Worm (Caenorhabditis elegans) whole organism, L2 larva: ENCODE measurements around the gene xtr-1.

Experiments
- F13H6.1 ChIP-seq: sonication (generic microtip); optimal IDR thresholded peaks from 2 replicates; lab custom pipeline; 2016; ENCODE audit warnings: missing genetic modification characterization, missing compliant biosample characterization
- Y55F3AM.14 ChIP-seq: fragments of 200-800 bp; sonication (Bioruptor generic); optimal IDR thresholded peaks from 2 replicates; lab custom pipeline; 2018; ENCODE audit warnings: mild to moderate bottlenecking, missing genetic modification characterization, missing compliant biosample characterization
- aly-2 ChIP-seq: fragments of 150-350 bp; optimal IDR thresholded peaks from 2 replicates; lab custom pipeline; 2014; ENCODE audit warnings: missing biosample characterization, missing genetic modification characterization
- ama-1 ChIP-seq: fragments of 150-350 bp; optimal IDR thresholded peaks from 2 replicates; lab custom pipeline; 2018; ENCODE audit warnings: inconsistent platforms
- ceh-82 ChIP-seq: fragments of 150-350 bp; optimal IDR thresholded peaks from 2 replicates; lab custom pipeline; 2014; ENCODE audit warnings: missing biosample characterization, missing genetic modification characterization
- dmd-4 ChIP-seq: sonication (generic microtip); optimal IDR thresholded peaks from 2 replicates; lab custom pipeline; 2017; ENCODE audit warnings: missing biosample characterization, missing genetic modification characterization
- egl-27 ChIP-seq: sonication (generic microtip); optimal IDR thresholded peaks from 3 replicates; lab custom pipeline; 2017; ENCODE audit warnings: missing biosample characterization, missing genetic modification reagents, missing genetic modification characterization
- elt-1 ChIP-seq: fragments of 150-350 bp; optimal IDR thresholded peaks from 2 replicates; lab custom pipeline; 2014; ENCODE audit warnings: missing biosample characterization, missing genetic modification characterization
- elt-3 ChIP-seq: sonication (generic microtip); optimal IDR thresholded peaks from 2 replicates; lab custom pipeline; 2017; ENCODE audit warnings: missing biosample characterization, missing genetic modification characterization
- fos-1 ChIP-seq: fragments of 150-350 bp; optimal IDR thresholded peaks from 2 replicates; lab custom pipeline; 2014; ENCODE audit warnings: missing biosample characterization, missing genetic modification characterization
- gmeb-1 ChIP-seq: fragments of 150-350 bp; optimal IDR thresholded peaks from 2 replicates; lab custom pipeline; 2014; ENCODE audit warnings: missing biosample characterization, missing genetic modification characterization
- lin-39 ChIP-seq: fragments of 150-350 bp; optimal IDR thresholded peaks from 2 replicates; lab custom pipeline; 2014; ENCODE audit warnings: missing biosample characterization, missing genetic modification reagents, missing genetic modification characterization
- mab-5 ChIP-seq: fragments of 150-350 bp; optimal IDR thresholded peaks from 2 replicates; lab custom pipeline; 2014; ENCODE audit warnings: missing biosample characterization, missing genetic modification characterization
- mdl-1 ChIP-seq, 2 experiments: fragments of 150-350 bp in 1 of 2; sonication (generic microtip) in 1 of 2; optimal IDR thresholded peaks; 2 replicates each; lab custom pipeline; 2017; ENCODE audit warnings: missing biosample characterization in 2 of 2, missing genetic modification characterization in 2 of 2
- nhr-10 ChIP-seq: sonication (generic microtip); optimal IDR thresholded peaks from 2 replicates; lab custom pipeline; 2017; ENCODE audit warnings: missing biosample characterization, missing genetic modification characterization
- nhr-23 ChIP-seq: fragments of 150-350 bp; optimal IDR thresholded peaks from 2 replicates; lab custom pipeline; 2014; ENCODE audit warnings: missing biosample characterization, missing genetic modification reagents, missing genetic modification characterization
- nhr-25 ChIP-seq: fragments of 150-350 bp; sonication (generic microtip); optimal IDR thresholded peaks from 3 replicates; lab custom pipeline; 2014; ENCODE audit warnings: missing biosample characterization, missing genetic modification characterization
- nhr-6 ChIP-seq: fragments of 150-350 bp; optimal IDR thresholded peaks from 2 replicates; lab custom pipeline; 2014; ENCODE audit warnings: missing biosample characterization, missing genetic modification characterization
- skn-1 ChIP-seq: sonication (generic microtip); optimal IDR thresholded peaks from 2 replicates; lab custom pipeline; 2017; ENCODE audit warnings: missing biosample characterization, missing genetic modification characterization
- snpc-4 ChIP-seq: fragments of 150-350 bp; optimal IDR thresholded peaks from 2 replicates; lab custom pipeline; 2014; ENCODE audit warnings: missing biosample characterization, missing genetic modification characterization
- zag-1 ChIP-seq: fragments of 150-350 bp; optimal IDR thresholded peaks from 2 replicates; lab custom pipeline; 2014; ENCODE audit warnings: missing biosample characterization, missing genetic modification characterization
- ztf-1 ChIP-seq: fragments of 200-800 bp; sonication (Bioruptor generic); conservative IDR thresholded peaks from 2 replicates; pipeline ENCODE4 v1.3.6; 2022; ENCODE audit warnings: missing genetic modification characterization, missing compliant biosample characterization

Gene xtr-1

DNA sequence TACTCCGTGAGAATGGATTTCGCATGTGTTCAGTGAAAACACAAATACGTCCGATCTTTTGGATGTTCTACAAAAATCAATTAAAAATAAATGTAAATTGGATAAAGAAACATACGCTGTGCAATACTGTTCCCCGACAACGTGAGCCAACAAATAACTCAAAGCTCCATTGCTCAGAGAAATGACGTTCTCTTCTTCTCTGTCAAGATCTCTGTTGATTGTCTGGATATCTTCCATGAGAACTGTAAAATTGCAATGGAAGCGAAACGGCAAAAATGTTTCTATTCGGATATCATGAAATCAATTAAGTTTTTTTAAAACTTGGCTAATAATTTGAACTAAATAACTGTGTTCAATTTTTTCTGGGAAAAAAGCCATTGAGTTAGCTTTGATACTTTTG, 44.1 kb downstream of the xtr-1 start:
- no peak for TF ChIP-seq F13H6.1 (tag; lab: Kevin White, UChicago)
- TF ChIP-seq gmeb-1 = no peak
- TF ChIP-seq, all 48 proteins: peak for 0

DNA sequence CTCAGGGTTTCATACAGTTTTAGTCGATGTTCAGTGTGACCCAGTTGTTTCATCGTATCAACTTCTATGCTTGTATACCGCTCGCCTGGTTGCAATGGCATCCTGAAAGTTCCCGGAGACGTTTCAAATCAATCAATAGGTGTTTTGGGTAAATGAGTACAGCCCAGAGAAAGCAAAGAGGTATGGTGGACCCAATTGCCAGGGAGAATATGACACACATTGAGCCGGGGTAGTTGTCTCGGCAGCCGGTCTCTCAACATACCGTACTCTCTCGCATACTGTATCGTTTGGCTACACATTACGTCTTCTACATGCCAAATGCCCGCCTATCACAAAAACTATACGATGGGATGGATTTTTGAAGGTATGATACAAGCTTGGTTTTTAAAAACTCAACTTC, 45.4 kb downstream of the xtr-1 start, which contains the start of gene Y62H9A.9:
Gene Y62H9A.9 (minus strand): TSS at position 101 of the 400 bp plus-strand sequence.
- TF ChIP-seq aly-2 = no peak
- TF ChIP-seq snpc-4 = no peak
- no peak for TF ChIP-seq F13H6.1 (tag; lab: Kevin White, UChicago)
- no peak for TF ChIP-seq nhr-10 (tag; lab: Kevin White, UChicago)

DNA sequence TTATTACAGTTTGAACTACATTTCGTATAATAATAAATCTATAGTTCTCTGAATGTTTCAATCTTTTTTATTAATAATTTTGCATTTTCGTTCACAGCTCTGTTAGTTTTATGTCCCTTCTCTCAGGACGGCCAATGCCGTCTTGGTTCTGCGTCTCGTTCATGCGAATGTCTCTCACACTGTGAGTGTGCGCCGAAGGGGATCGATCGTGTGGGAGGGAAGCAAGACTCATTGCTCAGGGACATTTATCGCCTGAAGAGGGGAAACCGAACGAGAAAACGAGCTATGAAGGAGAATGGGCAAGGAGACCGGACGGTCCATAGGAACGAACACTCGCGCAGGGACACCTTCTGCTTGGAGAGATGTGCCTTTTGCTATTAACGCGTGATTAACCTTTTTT, 46.4 kb downstream of the xtr-1 start:
- TF ChIP-seq nhr-23 (tag; lab: Kevin White, UChicago) = no peak
- TF ChIP-seq mab-5 (tag; lab: Kevin White, UChicago) = peak; percentile 1

DNA sequence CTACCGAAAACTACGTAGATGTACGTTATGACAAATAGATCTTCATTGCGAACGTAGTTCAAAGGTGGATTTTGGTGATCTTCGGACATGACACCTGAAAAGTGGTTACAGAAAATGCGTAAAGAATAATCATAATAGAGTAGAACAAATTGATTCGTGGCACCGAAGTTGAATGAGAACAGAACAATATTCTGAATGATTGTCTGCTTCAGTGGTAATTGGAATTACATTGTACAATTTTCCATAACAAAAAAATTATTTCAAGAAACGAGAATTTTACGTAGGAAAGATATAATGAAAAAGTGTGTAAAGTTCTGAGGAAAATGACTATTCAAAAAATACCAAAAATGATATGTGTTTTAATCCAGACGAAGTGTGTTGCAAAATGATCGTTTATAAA, 50.1 kb downstream of the xtr-1 start, which contains the start of gene Y62H9A.10:
Gene Y62H9A.10 (minus strand): TSS at position 101 of the 400 bp plus-strand sequence.
- TF ChIP-seq dmd-4 (tag; lab: Kevin White, UChicago) (no peak), ama-1 (lab: Kevin White, UChicago) (no peak), ceh-82 (tag; lab: Kevin White, UChicago) (no peak), zag-1 (tag; lab: Kevin White, UChicago) (no peak), aly-2 (no peak), snpc-4 (no peak), nhr-25 (no peak), gmeb-1 (no peak), nhr-10 (tag; lab: Kevin White, UChicago) (no peak), Y55F3AM.14 (GFP tag; lab: Kevin White, UChicago) (no peak), skn-1 (no peak), nhr-23 (tag; lab: Kevin White, UChicago) (no peak), egl-27 (no peak), elt-1 (tag; lab: Kevin White, UChicago) (no peak), elt-3 (tag; lab: Kevin White, UChicago) (no peak), nhr-6 (tag; lab: Kevin White, UChicago) (no peak), ztf-1 (GFP tag; lab: Robert Waterston, UW) (no peak), fos-1 (tag; lab: Kevin White, UChicago) (no peak), mdl-1 (tag; optimal IDR thresholded peaks at IDR 0.05; lab: Kevin White, UChicago) (no peak), lin-39 (tag; lab: Kevin White, UChicago) (no peak)
- TF ChIP-seq, all 48 proteins: peak for 0
